Worm (Caenorhabditis elegans): ENCODE results near the gene F53F8.4.

DNA sequence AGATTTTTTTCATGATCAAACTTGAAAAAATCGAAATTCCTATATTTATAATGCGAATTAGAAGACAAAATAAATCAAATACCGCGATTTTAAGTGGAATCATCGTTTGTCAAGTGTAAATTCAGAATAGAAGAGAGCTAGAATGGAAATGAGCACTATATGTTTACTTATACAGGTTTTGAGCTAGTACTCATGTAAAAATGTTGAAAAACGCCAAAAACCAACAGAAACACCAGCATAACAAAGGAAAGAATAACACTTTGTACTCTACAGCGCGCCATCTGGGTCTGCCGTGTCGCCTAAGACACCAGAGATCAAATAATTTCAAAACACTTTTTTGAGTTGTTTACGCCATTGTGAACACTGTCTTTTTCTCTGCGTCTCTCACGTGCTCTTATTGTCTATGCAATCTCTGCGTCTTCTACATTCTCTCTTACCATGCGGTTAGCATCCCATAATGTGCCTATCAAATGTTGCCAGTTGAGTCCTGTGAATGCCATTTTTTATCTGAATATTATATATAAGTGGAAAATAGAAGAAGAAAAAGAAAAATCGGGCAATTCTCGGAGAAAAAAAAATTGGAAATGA lies 37.4 kb upstream of the F53F8.4 start, which contains the start of gene ipla-3:
- TF ChIP-seq him-1 (tag; optimal IDR thresholded peaks at IDR 0.05) = no peak
- TF ChIP-seq dao-5 (tag; optimal IDR thresholded peaks at IDR 0.05) = no peak

All from whole organism, L4/young adult.